Worm (Caenorhabditis elegans) whole organism, L4 larva: ENCODE data around the gene T09F3.4.

ENCODE experiments used
- F26F4.8 ChIP-seq: fragments of 200-800 bp; sonication (Bioruptor generic); conservative IDR thresholded peaks from 2 replicates; pipeline ENCODE4 v1.3.6; 2022; ENCODE audit warnings: missing genetic modification characterization, missing compliant biosample characterization
- F37D6.2 ChIP-seq: sonication (generic microtip); optimal IDR thresholded peaks from 2 replicates; lab custom pipeline; 2016; ENCODE audit warnings: mild to moderate bottlenecking, missing genetic modification characterization, missing compliant biosample characterization
- F49E8.2 ChIP-seq: sonication (generic microtip); optimal IDR thresholded peaks from 2 replicates; lab custom pipeline; 2016; ENCODE audit warnings: missing compliant biosample characterization, mild to moderate bottlenecking, missing genetic modification characterization, borderline replicate concordance
- Y48G9A.11 ChIP-seq: fragments of 200-800 bp; sonication (Bioruptor generic); IDR thresholded peaks from 2 replicates; pipeline ENCODE4 v1.3.6; 2022; ENCODE audit warnings: missing genetic modification reagents, missing genetic modification characterization, missing compliant biosample characterization
- ZK337.2 ChIP-seq: fragments of 200-800 bp; sonication (Bioruptor generic); IDR thresholded peaks from 2 replicates; pipeline ENCODE4 v1.3.6; 2022; ENCODE audit warnings: missing genetic modification reagents, missing genetic modification characterization, missing compliant biosample characterization
- aha-1 ChIP-seq: fragments of 150-350 bp; peaks from one replicate; lab custom pipeline; 2014; ENCODE audit warnings: missing biosample characterization, missing genetic modification characterization
- ama-1 ChIP-seq: fragments of 150-350 bp; optimal IDR thresholded peaks from 2 replicates; lab custom pipeline; 2014; ENCODE audit warnings: inconsistent platforms, mixed read lengths
- ceh-28 ChIP-seq: fragments of 150-350 bp; optimal IDR thresholded peaks from 2 replicates; lab custom pipeline; 2014; ENCODE audit warnings: missing biosample characterization, missing genetic modification reagents, missing genetic modification characterization
- ceh-44 ChIP-seq: fragments of 200-800 bp; sonication (Bioruptor generic); IDR thresholded peaks from 2 replicates; pipeline ENCODE4 v1.3.6; 2022; ENCODE audit warnings: missing genetic modification reagents, missing genetic modification characterization, missing compliant biosample characterization
- ceh-82 ChIP-seq: sonication (generic microtip); optimal IDR thresholded peaks from 2 replicates; lab custom pipeline; 2017; ENCODE audit warnings: missing biosample characterization, missing genetic modification characterization
- daf-16 ChIP-seq, 3 experiments: sonication (generic microtip); optimal IDR thresholded peaks; 2 replicates each; lab custom pipeline; 2016 to 2017; ENCODE audit warnings: missing genetic modification characterization in 3 of 3, missing genetic modification reagents in 3 of 3, mild to moderate bottlenecking in 2 of 3, missing compliant biosample characterization in 2 of 3, missing biosample characterization in 1 of 3, moderate library complexity in 1 of 3
- daf-19 ChIP-seq: fragments of 200-800 bp; sonication (Bioruptor generic); conservative IDR thresholded peaks from 2 replicates; pipeline ENCODE4 v1.3.6; 2022; ENCODE audit warnings: missing genetic modification characterization, missing compliant biosample characterization
- duxl-1 ChIP-seq: sonication (generic microtip); optimal IDR thresholded peaks from 2 replicates; lab custom pipeline; 2016; ENCODE audit warnings: mild to moderate bottlenecking, missing genetic modification characterization, moderate library complexity, missing compliant biosample characterization; ENCODE audit not compliant: poor library complexity
- hif-1 ChIP-seq, 2 experiments: sonication (generic microtip); optimal IDR thresholded peaks; 2 replicates each; lab custom pipeline; 2016 to 2017; ENCODE audit warnings: missing compliant biosample characterization in 2 of 2, missing genetic modification characterization in 2 of 2, missing genetic modification reagents in 2 of 2, missing genotype in 2 of 2, mild to moderate bottlenecking in 1 of 2
- hlh-11 ChIP-seq: fragments of 200-800 bp; sonication (Bioruptor generic); optimal IDR thresholded peaks from 2 replicates; lab custom pipeline; 2018; ENCODE audit warnings: mild to moderate bottlenecking, missing genetic modification characterization, missing compliant biosample characterization
- lim-7 ChIP-seq: fragments of 200-800 bp; sonication (Bioruptor generic); IDR thresholded peaks from 2 replicates; pipeline ENCODE4 v1.3.6; 2022; ENCODE audit warnings: missing genetic modification characterization, missing compliant biosample characterization
- lsy-2 ChIP-seq, 2 experiments: fragments of 150-350 bp in 1 of 2; sonication (generic microtip) in 1 of 2; optimal IDR thresholded peaks; 2 replicates each; lab custom pipeline; 2014 to 2017; ENCODE audit warnings: missing biosample characterization in 2 of 2, missing genetic modification characterization in 2 of 2
- mdl-1 ChIP-seq, 2 experiments: fragments of 150-350 bp in 1 of 2; sonication (generic microtip) in 1 of 2; optimal IDR thresholded peaks; 2 replicates each; lab custom pipeline; 2014 to 2017; ENCODE audit warnings: missing biosample characterization in 2 of 2, missing genetic modification characterization in 2 of 2
- mes-2 ChIP-seq: sonication (generic microtip); optimal IDR thresholded peaks from 2 replicates; lab custom pipeline; 2016; ENCODE audit warnings: missing genotype, mild to moderate bottlenecking, missing genetic modification characterization, missing compliant biosample characterization; ENCODE audit not compliant: poor library complexity, severe bottlenecking
- mxl-2 ChIP-seq: fragments of 200-800 bp; sonication (Bioruptor generic); conservative IDR thresholded peaks from 2 replicates; pipeline ENCODE4 v1.3.6; 2022; ENCODE audit warnings: missing genetic modification reagents, missing genetic modification characterization, missing compliant biosample characterization
- nhr-48 ChIP-seq: sonication (generic microtip); optimal IDR thresholded peaks from 2 replicates; lab custom pipeline; 2016; ENCODE audit warnings: mild to moderate bottlenecking, missing genetic modification characterization, missing compliant biosample characterization
- pqm-1 ChIP-seq: sonication (generic microtip); optimal IDR thresholded peaks from 2 replicates; lab custom pipeline; 2017; ENCODE audit warnings: missing biosample characterization, missing genetic modification characterization
- rbr-2 ChIP-seq: sonication (generic microtip); optimal IDR thresholded peaks from 2 replicates; lab custom pipeline; 2016; ENCODE audit warnings: missing genotype, missing genetic modification characterization, missing compliant biosample characterization
- set-16 ChIP-seq: fragments of 200-800 bp; sonication (Bioruptor generic); IDR thresholded peaks from 2 replicates; pipeline ENCODE4 v1.3.6; 2022; ENCODE audit warnings: missing genetic modification reagents, missing genetic modification characterization, missing compliant biosample characterization
- snpc-1.2 ChIP-seq: fragments of 200-800 bp; sonication (Bioruptor generic); IDR thresholded peaks from 2 replicates; pipeline ENCODE4 v1.3.6; 2022; ENCODE audit warnings: missing genetic modification reagents, missing genetic modification characterization, missing compliant biosample characterization
- tra-1 ChIP-seq: fragments of 200-800 bp; sonication (Bioruptor generic); IDR thresholded peaks from 2 replicates; pipeline ENCODE4 v1.3.6; 2022; ENCODE audit warnings: missing genetic modification reagents, missing genetic modification characterization, missing compliant biosample characterization
- unc-39 ChIP-seq: sonication (generic microtip); optimal IDR thresholded peaks from 2 replicates; lab custom pipeline; 2017; ENCODE audit warnings: missing biosample characterization, missing genetic modification characterization
- unc-62 ChIP-seq, 3 experiments: fragments of 150-350 bp in 1 of 3; sonication (generic microtip); optimal IDR thresholded peaks in 2 of 3; peaks in 1 of 3; 1 replicate in 1 of 3; 2 replicates in 2 of 3; lab custom pipeline; 2014 to 2017; ENCODE audit warnings: missing biosample characterization in 3 of 3, missing genetic modification characterization in 3 of 3, missing genetic modification reagents in 3 of 3, missing genotype in 1 of 3
- vab-7 ChIP-seq: fragments of 200-800 bp; sonication (Bioruptor generic); IDR thresholded peaks from 2 replicates; pipeline ENCODE4 v1.3.6; 2022; ENCODE audit warnings: missing genetic modification reagents, missing genetic modification characterization, missing compliant biosample characterization

Gene T09F3.4

DNA sequence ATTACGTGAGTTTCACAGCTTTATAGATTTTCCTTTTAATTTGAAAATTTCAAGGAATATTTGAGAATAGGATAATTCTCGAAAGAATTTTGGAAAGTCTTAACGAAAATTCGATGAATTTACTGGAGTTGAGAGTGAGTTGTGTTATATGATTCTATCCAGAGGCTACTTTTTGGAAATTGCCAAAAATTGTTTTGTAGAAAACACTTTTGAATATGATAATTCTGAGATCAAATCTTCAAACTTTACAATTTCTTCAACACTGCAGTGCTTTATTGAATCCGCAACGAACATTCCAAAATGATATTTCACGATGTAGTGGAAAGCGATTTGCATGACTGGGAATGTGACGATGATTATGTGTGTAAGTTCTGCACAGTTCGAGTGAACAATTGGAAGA, 43.5 kb upstream of the T09F3.4 start, which contains the start of gene C07E3.8:
C07E3.8 (plus strand) TSS at position 301 of the 400 bp plus-strand sequence.
- no peak for TF ChIP-seq ceh-28 (tag; lab: Kevin White, UChicago)
- no peak for TF ChIP-seq F26F4.8 (GFP tag; lab: Robert Waterston, UW)

DNA sequence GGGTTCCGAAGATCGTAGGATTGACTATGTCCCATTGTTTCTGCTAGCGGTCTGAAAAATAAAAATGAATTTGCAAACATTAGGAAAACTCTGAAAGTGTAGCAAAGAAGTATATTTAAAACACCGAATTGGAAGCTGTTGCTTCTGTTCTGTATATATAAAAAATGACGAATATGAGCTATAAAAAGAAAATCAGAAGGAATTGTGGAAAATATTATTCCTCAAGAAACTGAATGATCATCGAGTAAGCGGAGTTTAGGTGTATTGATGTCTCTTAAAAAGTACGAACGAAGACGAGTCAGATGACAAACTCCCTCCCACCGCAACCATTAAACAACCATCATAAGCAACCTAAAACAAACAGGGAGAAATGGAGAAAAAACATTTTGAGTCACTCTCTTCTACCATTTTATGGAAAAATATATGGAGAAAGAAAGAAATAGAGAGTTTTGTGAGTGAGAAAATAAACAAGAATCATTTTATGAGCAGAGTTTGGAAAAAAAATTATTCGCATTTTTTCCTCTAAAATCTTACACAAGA, 38.0 kb upstream of the T09F3.4 start, which contains the start of gene C07E3.3:
C07E3.3 (minus strand) TSS at position 51 of the 540 bp plus-strand sequence.
- TF ChIP-seq ZK337.2 (no peak), daf-16 (GFP tag; optimal IDR thresholded peaks at IDR 0.05; lab: Kevin White, UChicago) (no peak), daf-16 (tag; optimal IDR thresholded peaks at IDR 0.05; lab: Kevin White, UChicago) (peak; percentile 54), ceh-82 (tag; lab: Kevin White, UChicago) (no peak), aha-1 (tag; lab: Kevin White, UChicago) (no peak), F26F4.8 (GFP tag; lab: Robert Waterston, UW) (no peak), nhr-48 (tag; lab: Kevin White, UChicago) (no peak), Y48G9A.11 (GFP tag; lab: Robert Waterston, UW) (no peak), ceh-44 (GFP tag; lab: Robert Waterston, UW) (no peak), set-16 (GFP tag; lab: Robert Waterston, UW) (no peak), tra-1 (GFP tag; lab: Robert Waterston, UW) (no peak), hif-1 (tag; optimal IDR thresholded peaks at IDR 0.05; lab: Kevin White, UChicago) (no peak), F37D6.2 (tag; lab: Kevin White, UChicago) (no peak), mes-2 (tag; lab: Kevin White, UChicago) (no peak), mxl-2 (GFP tag; lab: Robert Waterston, UW) (no peak), pqm-1 (tag; lab: Kevin White, UChicago) (no peak), unc-62 (GFP tag; optimal IDR thresholded peaks at IDR 0.05 in 1 of 2; lab: Kevin White, UChicago) (peak in 1 of 2 experiments; percentile 20), unc-62 (tag; optimal IDR thresholded peaks at IDR 0.05; lab: Kevin White, UChicago) (no peak), lsy-2 (tag; optimal IDR thresholded peaks at IDR 0.05; lab: Kevin White, UChicago) (no peak)

DNA sequence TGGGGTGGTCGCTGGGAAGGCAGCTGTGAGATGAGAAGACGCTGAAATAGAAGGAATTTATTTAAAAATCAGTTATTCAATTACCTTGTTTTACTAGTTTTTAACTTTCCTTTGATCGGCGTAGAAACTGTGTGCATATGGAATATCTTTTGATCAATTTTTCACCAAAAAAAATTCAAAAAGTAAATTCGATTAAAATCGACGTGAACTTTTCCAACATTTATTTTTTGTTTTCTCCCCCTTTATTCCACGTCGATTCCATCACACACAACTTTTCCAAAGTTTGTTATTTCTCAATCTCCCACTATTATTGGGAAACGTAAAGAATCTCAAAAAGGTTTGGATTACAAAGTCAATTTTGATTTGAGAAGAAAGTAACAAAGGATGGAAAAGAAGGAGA, 35.0 kb upstream of the T09F3.4 start, which contains the start of gene C07E3.4:
C07E3.4 (plus strand) TSS at position 301 of the 400 bp plus-strand sequence.
- peak; percentile 27 for TF ChIP-seq aha-1 (tag; lab: Kevin White, UChicago)
- no peak for TF ChIP-seq lim-7
- peak in 1 of 2 experiments; percentile 35 for TF ChIP-seq unc-62 (GFP tag; optimal IDR thresholded peaks at IDR 0.05 in 1 of 2; lab: Kevin White, UChicago)
- TF ChIP-seq unc-62 (tag; optimal IDR thresholded peaks at IDR 0.05; lab: Kevin White, UChicago), result no peak

DNA sequence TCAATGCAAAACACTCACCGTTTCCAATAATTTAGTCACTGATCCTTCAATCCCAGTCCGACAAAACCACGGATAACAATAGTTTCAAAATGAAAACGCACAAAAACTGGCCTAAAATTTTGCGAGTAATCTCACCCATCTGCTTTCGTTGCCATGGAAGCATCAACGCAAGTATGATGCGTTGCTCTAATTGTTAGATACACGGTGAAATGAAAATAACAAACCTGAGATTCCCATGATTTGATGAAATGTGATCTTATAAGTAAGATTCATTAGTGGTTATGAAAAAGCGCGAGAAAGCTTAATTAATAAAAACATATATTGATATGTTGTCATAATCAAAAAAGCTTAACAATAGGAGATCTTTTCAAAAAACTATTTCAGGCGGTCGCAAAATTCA, 28.3 kb upstream of the T09F3.4 start, which contains the start of gene ceh-57:
ceh-57 (minus strand) TSS at position 95 of the 400 bp plus-strand sequence.
- TF ChIP-seq mdl-1 (tag; optimal IDR thresholded peaks at IDR 0.05; lab: Kevin White, UChicago) (no peak), F49E8.2 (no peak), daf-19 (GFP tag; lab: Robert Waterston, UW) (no peak)

DNA sequence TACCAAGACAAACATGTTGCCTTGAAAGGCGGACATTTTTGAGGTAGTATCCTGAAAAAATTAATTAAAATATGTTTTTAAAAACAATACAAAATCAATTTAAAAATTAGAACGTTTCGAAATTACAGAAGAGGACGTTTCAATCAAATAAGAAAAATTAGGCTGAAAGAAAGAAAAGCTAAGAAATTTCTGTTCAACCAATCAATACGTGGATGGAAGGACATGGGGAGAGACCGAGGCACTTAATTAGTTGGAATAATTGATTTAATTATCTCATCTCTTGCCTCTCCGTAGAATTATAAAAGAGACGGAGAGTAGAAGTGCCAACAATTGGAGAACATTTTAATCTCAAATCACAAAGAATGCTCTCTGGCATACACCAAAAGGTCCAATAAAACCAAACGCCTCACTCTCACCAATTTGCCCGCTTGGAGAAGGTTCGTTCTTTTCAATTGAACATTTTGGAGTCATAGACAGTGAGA, 25.9 kb upstream of the T09F3.4 start, which contains the start of gene ceh-58:
ceh-58 (minus strand) TSS at position 51 of the 482 bp plus-strand sequence.
- TF ChIP-seq rbr-2, result no peak
- TF ChIP-seq unc-39, result no peak
- TF ChIP-seq vab-7 (GFP tag; lab: Robert Waterston, UW), result no peak
- TF ChIP-seq hlh-11 (tag; lab: Kevin White, UChicago), result no peak
- TF ChIP-seq pqm-1 (tag; lab: Kevin White, UChicago), result no peak
- TF ChIP-seq duxl-1 (tag; lab: Kevin White, UChicago), result no peak
- no peak for TF ChIP-seq snpc-1.2 (GFP tag; lab: Robert Waterston, UW)
- no peak for TF ChIP-seq ama-1 (lab: Kevin White, UChicago)
- TF ChIP-seq, all 104 proteins: peak for 0
